Worm (Caenorhabditis elegans) whole organism, L1 larva: Measurements from ENCODE around the gene glna-1.

Experiments used
- C04F5.9 ChIP-seq: sonication (generic microtip); optimal IDR thresholded peaks from 2 replicates; lab custom pipeline; 2016; ENCODE audit warnings: missing genetic modification characterization, missing compliant biosample characterization
- alr-1 ChIP-seq: fragments of 200-800 bp; sonication (Bioruptor generic); optimal IDR thresholded peaks from 2 replicates; lab custom pipeline; 2018; ENCODE audit warnings: borderline replicate concordance, mild to moderate bottlenecking, missing genetic modification characterization, missing compliant biosample characterization
- ceh-8 ChIP-seq: fragments of 200-800 bp; sonication (Bioruptor generic); optimal IDR thresholded peaks from 2 replicates; lab custom pipeline; 2018; ENCODE audit warnings: mild to moderate bottlenecking, missing genetic modification characterization, moderate library complexity, missing compliant biosample characterization
- ceh-88 ChIP-seq: fragments of 200-800 bp; sonication (Bioruptor generic); IDR thresholded peaks from 2 replicates; pipeline ENCODE4 v1.3.6; 2022; ENCODE audit warnings: missing genetic modification characterization, missing compliant biosample characterization
- dsc-1 ChIP-seq: sonication (generic microtip); optimal IDR thresholded peaks from 2 replicates; lab custom pipeline; 2016; ENCODE audit warnings: mild to moderate bottlenecking, missing genetic modification characterization, missing compliant biosample characterization
- efl-1 ChIP-seq, 4 experiments: fragments of 150-350 bp; optimal IDR thresholded peaks in 3 of 4; peaks in 1 of 4; 1 replicate in 1 of 4; 2 replicates in 3 of 4; lab custom pipeline; 2014; ENCODE audit warnings: missing biosample characterization in 2 of 4, missing genetic modification characterization in 2 of 4, missing genetic modification reagents in 2 of 4
- ets-5 ChIP-seq: fragments of 200-800 bp; sonication (Bioruptor generic); IDR thresholded peaks from 2 replicates; pipeline ENCODE4 v1.3.6; 2022; ENCODE audit warnings: missing genetic modification characterization, missing compliant biosample characterization
- fkh-10 ChIP-seq: sonication (generic microtip); optimal IDR thresholded peaks from 2 replicates; lab custom pipeline; 2017; ENCODE audit warnings: missing biosample characterization, missing genetic modification reagents, missing genetic modification characterization
- fkh-8 ChIP-seq: sonication (generic microtip); optimal IDR thresholded peaks from 2 replicates; lab custom pipeline; 2016; ENCODE audit warnings: mild to moderate bottlenecking, missing genetic modification characterization, missing compliant biosample characterization
- grh-1 ChIP-seq: fragments of 200-800 bp; sonication (Bioruptor generic); IDR thresholded peaks from 2 replicates; pipeline ENCODE4 v1.3.6; 2022; ENCODE audit warnings: missing genetic modification reagents, missing genetic modification characterization, missing compliant biosample characterization
- hlh-17 ChIP-seq: fragments of 200-800 bp; sonication (Bioruptor generic); optimal IDR thresholded peaks from 2 replicates; lab custom pipeline; 2018; ENCODE audit warnings: missing genetic modification characterization, mild to moderate bottlenecking, missing compliant biosample characterization, moderate library complexity, borderline replicate concordance
- hlh-4 ChIP-seq: sonication (generic microtip); optimal IDR thresholded peaks from 2 replicates; lab custom pipeline; 2016; ENCODE audit warnings: mild to moderate bottlenecking, missing genetic modification characterization, missing compliant biosample characterization
- hpl-2 ChIP-seq: fragments of 150-350 bp; optimal IDR thresholded peaks from 2 replicates; lab custom pipeline; 2014; ENCODE audit warnings: missing biosample characterization, missing genetic modification reagents, missing genetic modification characterization
- jun-1 ChIP-seq: fragments of 150-350 bp; optimal IDR thresholded peaks from 2 replicates; lab custom pipeline; 2014; ENCODE audit warnings: missing biosample characterization, missing genetic modification reagents, missing genetic modification characterization
- lin-15B ChIP-seq: fragments of 150-350 bp; sonication (generic microtip); optimal IDR thresholded peaks from 3 replicates; lab custom pipeline; 2014; ENCODE audit warnings: missing biosample characterization, missing genetic modification characterization
- mab-9 ChIP-seq: fragments of 200-800 bp; sonication (Bioruptor generic); IDR thresholded peaks from 2 replicates; pipeline ENCODE4 v1.3.6; 2022; ENCODE audit warnings: missing genetic modification reagents, missing genetic modification characterization, missing compliant biosample characterization
- mep-1 ChIP-seq: fragments of 150-350 bp; optimal IDR thresholded peaks from 2 replicates; lab custom pipeline; 2014; ENCODE audit warnings: missing biosample characterization, missing genetic modification characterization
- nhr-20 ChIP-seq: sonication (generic microtip); optimal IDR thresholded peaks from 2 replicates; lab custom pipeline; 2016; ENCODE audit warnings: mild to moderate bottlenecking, missing genetic modification characterization, missing compliant biosample characterization
- nhr-47 ChIP-seq: sonication (generic microtip); optimal IDR thresholded peaks from 2 replicates; lab custom pipeline; 2016; ENCODE audit warnings: mild to moderate bottlenecking, missing genetic modification characterization, moderate library complexity, missing compliant biosample characterization
- nhr-71 ChIP-seq: sonication (generic microtip); optimal IDR thresholded peaks from 2 replicates; lab custom pipeline; 2016; ENCODE audit warnings: mild to moderate bottlenecking, missing genetic modification characterization, moderate library complexity, missing compliant biosample characterization
- nhr-76 ChIP-seq: sonication (generic microtip); optimal IDR thresholded peaks from 2 replicates; lab custom pipeline; 2017; ENCODE audit warnings: missing biosample characterization, missing genetic modification characterization
- nhr-77 ChIP-seq: fragments of 150-350 bp; optimal IDR thresholded peaks from 2 replicates; lab custom pipeline; 2014; ENCODE audit warnings: missing biosample characterization, missing genetic modification characterization
- nhr-85 ChIP-seq: sonication (generic microtip); peaks from one replicate; lab custom pipeline; 2016; ENCODE audit warnings: missing genetic modification characterization, inconsistent platforms, missing compliant biosample characterization
- nhr-90 ChIP-seq: sonication (generic microtip); optimal IDR thresholded peaks from 2 replicates; lab custom pipeline; 2016; ENCODE audit warnings: mild to moderate bottlenecking, missing genetic modification characterization, missing compliant biosample characterization; ENCODE audit not compliant: poor library complexity
- pax-3 ChIP-seq: fragments of 200-800 bp; sonication (Bioruptor generic); optimal IDR thresholded peaks from 2 replicates; lab custom pipeline; 2018; ENCODE audit warnings: mild to moderate bottlenecking, missing genetic modification characterization, moderate library complexity, missing compliant biosample characterization
- skn-1 ChIP-seq: fragments of 150-350 bp; optimal IDR thresholded peaks from 2 replicates; lab custom pipeline; 2014; ENCODE audit warnings: missing biosample characterization, missing genetic modification characterization
- sup-37 ChIP-seq: fragments of 200-800 bp; sonication (Bioruptor generic); optimal IDR thresholded peaks from 2 replicates; lab custom pipeline; 2018; ENCODE audit warnings: mild to moderate bottlenecking, missing genetic modification characterization, missing compliant biosample characterization
- swsn-7 ChIP-seq: sonication (generic microtip); optimal IDR thresholded peaks from 2 replicates; lab custom pipeline; 2016; ENCODE audit warnings: missing genetic modification characterization, missing compliant biosample characterization
- tlp-1 ChIP-seq: fragments of 150-350 bp; optimal IDR thresholded peaks from 2 replicates; lab custom pipeline; 2014; ENCODE audit warnings: missing biosample characterization, missing genetic modification characterization
- unc-98 ChIP-seq: fragments of 200-800 bp; sonication (Bioruptor generic); IDR thresholded peaks from 2 replicates; pipeline ENCODE4 v1.3.6; 2022; ENCODE audit warnings: missing genetic modification characterization, missing compliant biosample characterization
- xbp-1 ChIP-seq: sonication (generic microtip); optimal IDR thresholded peaks from 2 replicates; lab custom pipeline; 2016; ENCODE audit warnings: missing genetic modification characterization, missing compliant biosample characterization

Gene glna-1

DNA sequence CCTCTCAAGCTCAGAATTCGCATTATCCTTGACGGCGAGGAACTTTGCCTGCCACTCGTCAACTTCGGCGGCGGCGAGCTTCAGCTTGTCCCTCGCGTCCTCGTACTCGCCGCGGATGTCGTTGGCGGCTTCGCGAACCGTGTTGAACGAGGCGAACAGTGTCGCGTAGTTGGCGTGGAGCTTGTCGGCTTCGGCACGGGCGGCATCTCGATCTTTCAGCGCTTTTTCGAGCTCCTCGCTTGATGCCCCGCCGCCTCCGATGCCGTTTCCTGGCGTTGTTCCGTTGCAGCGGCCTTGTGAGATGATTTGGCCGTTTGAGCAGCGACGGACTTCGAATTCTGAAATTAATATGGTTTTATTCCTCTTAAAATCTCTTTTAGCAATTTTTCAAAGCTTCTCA lies 19.9 kb upstream of the glna-1 start:
- TF ChIP-seq tlp-1 (tag; lab: Kevin White, UChicago) = no peak
- TF ChIP-seq mab-9 = no peak
- TF ChIP-seq nhr-20 (tag; lab: Kevin White, UChicago) = no peak
- no peak for TF ChIP-seq hlh-4
- TF ChIP-seq C04F5.9 (tag; lab: Kevin White, UChicago) = no peak
- TF ChIP-seq pax-3 (tag; lab: Kevin White, UChicago) = no peak
- no peak for TF ChIP-seq nhr-71 (tag; lab: Kevin White, UChicago)
- no peak for TF ChIP-seq nhr-90 (tag; lab: Kevin White, UChicago)
- no peak for TF ChIP-seq nhr-76 (tag; lab: Kevin White, UChicago)
- TF ChIP-seq fkh-10 = no peak
- no peak for TF ChIP-seq efl-1 (optimal IDR thresholded peaks at IDR 0.05; lab: Kevin White, UChicago)
- TF ChIP-seq efl-1 (GFP tag; optimal IDR thresholded peaks at IDR 0.05 in 1 of 2; lab: Kevin White, UChicago) = no peak
- TF ChIP-seq hpl-2 (GFP tag; lab: Kevin White, UChicago) = no peak
- TF ChIP-seq hlh-17 (GFP tag; lab: Kevin White, UChicago) = no peak
- TF ChIP-seq ets-5 (GFP tag; lab: Robert Waterston, UW) = no peak
- no peak for TF ChIP-seq nhr-85 (tag; lab: Kevin White, UChicago)
- TF ChIP-seq grh-1 (GFP tag; lab: Robert Waterston, UW) = no peak
- TF ChIP-seq, all 84 proteins: peak for 0

DNA sequence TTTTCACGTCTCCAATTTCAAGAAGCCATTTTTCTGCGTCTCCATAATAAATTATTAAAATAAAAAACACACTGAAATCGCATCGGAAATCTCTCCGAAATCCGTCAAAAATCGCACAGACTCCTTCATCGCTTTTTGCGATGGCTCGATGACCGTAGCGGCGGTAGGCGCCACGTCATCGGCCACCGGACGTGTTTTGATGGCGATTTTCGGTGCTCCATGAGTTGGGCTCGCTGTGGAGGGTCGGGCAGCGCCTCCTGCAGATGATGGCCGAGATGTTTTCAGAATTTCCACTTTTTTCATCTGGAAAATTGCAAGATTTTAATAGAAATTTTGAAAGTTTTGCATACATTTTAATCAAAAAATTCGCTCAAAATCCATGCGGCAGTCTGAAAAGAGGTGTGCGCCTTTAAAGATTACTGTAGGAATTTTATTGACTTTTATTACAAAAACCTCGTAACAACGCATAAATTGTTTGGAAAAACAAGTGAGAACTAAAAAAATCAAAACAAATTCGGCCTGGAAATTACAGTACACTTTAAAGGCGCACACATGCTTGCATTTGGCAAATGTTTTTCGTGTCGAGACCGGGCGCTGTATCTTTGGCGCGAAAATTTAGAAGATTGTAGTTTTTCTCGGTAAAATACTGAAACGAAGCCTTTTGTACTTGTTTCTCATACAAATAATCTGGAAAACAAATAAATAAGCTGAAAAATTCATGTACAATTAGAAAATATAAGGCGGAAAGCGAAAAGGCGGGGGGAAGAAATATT lies 19.0 kb upstream of the glna-1 start, which contains the start of gene smg-9:
Gene smg-9 (minus strand): TSS at position 663 of the 773 bp plus-strand sequence.
- TF ChIP-seq hlh-4 = no peak
- TF ChIP-seq efl-1 (optimal IDR thresholded peaks at IDR 0.05; lab: Kevin White, UChicago) = no peak
- peak in 1 of 2 experiments; percentile 46 for TF ChIP-seq efl-1 (GFP tag; optimal IDR thresholded peaks at IDR 0.05 in 1 of 2; lab: Kevin White, UChicago)

DNA sequence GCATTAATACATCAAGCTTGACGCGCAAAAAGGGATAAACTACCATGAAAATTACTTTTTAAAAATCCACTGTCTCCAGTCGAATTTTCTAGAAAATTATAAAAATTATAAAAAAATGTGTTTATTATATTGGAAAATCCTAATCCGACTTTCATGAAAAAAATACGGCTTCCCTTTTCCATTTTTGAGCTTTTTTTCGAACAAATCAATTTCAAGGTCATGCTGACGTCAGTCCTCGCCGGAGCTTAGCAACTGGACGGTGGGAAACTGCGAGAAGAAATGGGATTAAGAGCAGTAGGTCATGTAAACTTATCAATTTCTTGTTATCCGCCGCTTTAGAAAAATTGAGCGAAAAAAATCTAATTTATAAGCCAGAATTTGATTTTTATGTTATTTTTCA lies 11.8 kb upstream of the glna-1 start:
- TF ChIP-seq nhr-47 (tag; lab: Kevin White, UChicago) (peak; percentile 28), xbp-1 (tag; lab: Kevin White, UChicago) (no peak), swsn-7 (tag; lab: Kevin White, UChicago) (no peak), ceh-88 (no peak), fkh-10 (no peak), ets-5 (GFP tag; lab: Robert Waterston, UW) (no peak), efl-1 (optimal IDR thresholded peaks at IDR 0.05; lab: Kevin White, UChicago) (no peak), efl-1 (GFP tag; optimal IDR thresholded peaks at IDR 0.05 in 1 of 2; lab: Kevin White, UChicago) (peak in 1 of 2 experiments; percentile 31), hlh-17 (GFP tag; lab: Kevin White, UChicago) (no peak), nhr-77 (tag; lab: Kevin White, UChicago) (no peak), pax-3 (tag; lab: Kevin White, UChicago) (peak; percentile 58), nhr-85 (tag; lab: Kevin White, UChicago) (no peak), fkh-8 (tag; lab: Kevin White, UChicago) (peak; percentile 38), mep-1 (no peak), ceh-8 (no peak), jun-1 (no peak), dsc-1 (tag; lab: Kevin White, UChicago) (peak; percentile 64)

DNA sequence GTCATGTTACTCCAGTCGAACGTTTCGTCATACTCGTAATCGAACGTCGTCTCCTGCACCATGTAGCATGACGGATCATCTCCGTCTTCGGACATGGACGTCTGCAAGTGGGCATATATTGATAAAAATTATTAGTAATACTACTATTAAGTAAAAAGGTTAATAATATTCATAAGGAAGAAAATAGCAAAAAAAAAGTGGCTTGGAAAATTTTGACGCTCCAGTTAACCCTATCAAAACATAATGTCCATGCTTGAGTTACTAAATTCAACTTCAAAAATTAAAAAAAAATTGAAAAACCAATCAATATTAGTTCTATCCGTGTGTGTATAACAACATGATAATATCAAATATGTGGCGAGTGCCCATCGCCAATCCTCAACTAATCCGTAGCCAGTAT lies 5.8 kb upstream of the glna-1 start, which contains the start of gene npr-34:
Gene npr-34 (minus strand): TSS at position 101 of the 400 bp plus-strand sequence.
- TF ChIP-seq skn-1 (tag; lab: Kevin White, UChicago) = no peak
- no peak for TF ChIP-seq swsn-7 (tag; lab: Kevin White, UChicago)
- no peak for TF ChIP-seq jun-1
- TF ChIP-seq lin-15B = no peak
- no peak for TF ChIP-seq sup-37 (GFP tag; lab: Kevin White, UChicago)
- TF ChIP-seq alr-1 (tag; lab: Kevin White, UChicago) = no peak
- TF ChIP-seq pax-3 (tag; lab: Kevin White, UChicago) = no peak
- TF ChIP-seq unc-98 (GFP tag; lab: Robert Waterston, UW) = no peak
